Fruit fly (Drosophila melanogaster) whole organism, embryonic: Measurements from ENCODE around the gene CG42674.

Experiments used
- B-H2 ChIP-seq: fragments of 200-800 bp; sonication (Bioruptor generic); optimal IDR thresholded peaks from 2 replicates; lab custom pipeline; 2018; ENCODE audit warnings: missing biosample characterization, mild to moderate bottlenecking, missing genetic modification characterization
- Bdp1 ChIP-seq: fragments of 200-800 bp; sonication (Bioruptor generic); optimal IDR thresholded peaks from 3 replicates; lab custom pipeline; 2016; ENCODE audit warnings: missing biosample characterization, missing genetic modification characterization
- CG10462 ChIP-seq: fragments of 200-800 bp; sonication (Bioruptor generic); optimal IDR thresholded peaks from 2 replicates; lab custom pipeline; 2016; ENCODE audit warnings: missing biosample characterization, missing genetic modification characterization
- CG12391 ChIP-seq: fragments of 200-800 bp; sonication (Bioruptor generic); optimal IDR thresholded peaks from 3 replicates; lab custom pipeline; 2018; ENCODE audit warnings: missing biosample characterization, mild to moderate bottlenecking, missing genetic modification characterization, moderate library complexity
- CG14014 ChIP-seq: fragments of 200-800 bp; sonication (Bioruptor generic); IDR thresholded peaks from 2 replicates; pipeline ENCODE4 v1.3.6; 2022; ENCODE audit warnings: missing biosample characterization, missing genetic modification characterization
- CG16815 ChIP-seq: fragments of 200-800 bp; sonication (Bioruptor generic); optimal IDR thresholded peaks from 3 replicates; lab custom pipeline; 2017; ENCODE audit warnings: missing biosample characterization, mild to moderate bottlenecking, missing genetic modification characterization
- CG18476 ChIP-seq: fragments of 200-800 bp; sonication (Bioruptor generic); optimal IDR thresholded peaks from 2 replicates; lab custom pipeline; 2016; ENCODE audit warnings: missing biosample characterization, mild to moderate bottlenecking, missing genetic modification characterization
- CG32532 ChIP-seq: fragments of 200-800 bp; sonication (Bioruptor generic); IDR thresholded peaks from 2 replicates; pipeline ENCODE4 v1.3.6; 2022; ENCODE audit warnings: missing biosample characterization, missing genetic modification characterization
- CG4360 ChIP-seq: fragments of 200-800 bp; sonication (Bioruptor generic); IDR thresholded peaks from 2 replicates; pipeline ENCODE4 v1.3.6; 2022; ENCODE audit warnings: missing biosample characterization, missing genetic modification characterization
- CG7556 ChIP-seq: fragments of 200-800 bp; sonication (Bioruptor generic); optimal IDR thresholded peaks from 2 replicates; lab custom pipeline; 2017; ENCODE audit warnings: missing biosample characterization, mild to moderate bottlenecking, missing genetic modification characterization
- CG7987 ChIP-seq: fragments of 200-800 bp; sonication (Bioruptor generic); optimal IDR thresholded peaks from 2 replicates; lab custom pipeline; 2018; ENCODE audit warnings: missing biosample characterization, mild to moderate bottlenecking, missing genetic modification characterization, moderate library complexity
- CG8359 ChIP-seq: fragments of 200-800 bp; sonication (Bioruptor generic); optimal IDR thresholded peaks from 2 replicates; lab custom pipeline; 2017; ENCODE audit warnings: missing biosample characterization, mild to moderate bottlenecking, missing genetic modification characterization, borderline replicate concordance
- CG8944 ChIP-seq: fragments of 200-800 bp; sonication (Bioruptor generic); optimal IDR thresholded peaks from 3 replicates; lab custom pipeline; 2016; ENCODE audit warnings: missing biosample characterization, missing genetic modification characterization
- CkIIα-i1 ChIP-seq: fragments of 200-800 bp; sonication (Bioruptor generic); IDR thresholded peaks from 2 replicates; pipeline ENCODE4 v1.3.6; 2022; ENCODE audit warnings: missing biosample characterization, missing genetic modification characterization
- CoRest ChIP-seq: fragments of 200-800 bp; sonication (Bioruptor generic); optimal IDR thresholded peaks from 3 replicates; lab custom pipeline; 2018; ENCODE audit warnings: missing biosample characterization, mild to moderate bottlenecking, missing genetic modification characterization, moderate library complexity
- D ChIP-seq, 2 experiments: fragments of 200-800 bp in 1 of 2; fragments of >200 bp in 1 of 2; sonication (Bioruptor generic) in 1 of 2; optimal IDR thresholded peaks; 2 replicates in 1 of 2; 3 replicates in 1 of 2; lab custom pipeline; 2017; ENCODE audit warnings: mild to moderate bottlenecking in 1 of 2, missing biosample characterization in 1 of 2, missing genetic modification characterization in 1 of 2, missing genetic modification reagents in 1 of 2
- Dip2 ChIP-seq: fragments of 200-800 bp; sonication (Bioruptor generic); IDR thresholded peaks from 2 replicates; pipeline ENCODE4 v1.3.6; 2022; ENCODE audit warnings: missing biosample characterization, missing genetic modification characterization
- Doc3 ChIP-seq: fragments of 200-800 bp; sonication (Bioruptor generic); IDR thresholded peaks from 3 replicates; pipeline ENCODE4 v1.3.6; 2022; ENCODE audit warnings: missing biosample characterization, missing genetic modification characterization; ENCODE audit not compliant: partially characterized antibody
- Drgx ChIP-seq: fragments of 200-800 bp; sonication (Bioruptor generic); IDR thresholded peaks from 2 replicates; pipeline ENCODE4 v1.3.6; 2022; ENCODE audit warnings: missing biosample characterization, missing genetic modification characterization
- HHEX ChIP-seq: fragments of 200-800 bp; sonication (Bioruptor generic); optimal IDR thresholded peaks from 3 replicates; lab custom pipeline; 2017; ENCODE audit warnings: missing biosample characterization, mild to moderate bottlenecking, missing genetic modification characterization, missing genetic modification reagents
- Hr39 ChIP-seq: fragments of >200 bp; optimal IDR thresholded peaks from 2 replicates; lab custom pipeline; 2017
- Hr78 ChIP-seq, 2 experiments: fragments of 200-800 bp in 1 of 2; fragments of >200 bp in 1 of 2; sonication (Bioruptor generic) in 1 of 2; optimal IDR thresholded peaks; 2 replicates each; lab custom pipeline; 2017 to 2019; ENCODE audit warnings: missing biosample characterization in 2 of 2, missing genetic modification characterization in 2 of 2, mild to moderate bottlenecking in 1 of 2, moderate library complexity in 1 of 2
- Hsf ChIP-seq: fragments of 200-800 bp; sonication (Bioruptor generic); optimal IDR thresholded peaks from 3 replicates; lab custom pipeline; 2016; ENCODE audit warnings: missing biosample characterization, missing genetic modification characterization
- Kr ChIP-seq: fragments of 200-800 bp; sonication (Bioruptor generic); optimal IDR thresholded peaks from 2 replicates; lab custom pipeline; 2017; ENCODE audit warnings: missing biosample characterization, mild to moderate bottlenecking, missing genetic modification characterization
- Lpt ChIP-seq: fragments of >200 bp; optimal IDR thresholded peaks from 2 replicates; lab custom pipeline; 2018; ENCODE audit warnings: missing biosample characterization, missing genetic modification characterization
- NC2β ChIP-seq: fragments of 200-800 bp; sonication (Bioruptor generic); optimal IDR thresholded peaks from 2 replicates; lab custom pipeline; 2016; ENCODE audit warnings: missing biosample characterization, missing genetic modification characterization
- NFAT ChIP-seq: fragments of 200-800 bp; sonication (Bioruptor generic); IDR thresholded peaks from 2 replicates; pipeline ENCODE4 v1.3.6; 2022; ENCODE audit warnings: missing biosample characterization, missing genetic modification characterization
- Nf-YA ChIP-seq: fragments of 200-800 bp; sonication (Bioruptor generic); IDR thresholded peaks from 2 replicates; pipeline ENCODE4 v1.3.6; 2022; ENCODE audit warnings: missing biosample characterization, missing genetic modification characterization
- Oli ChIP-seq: fragments of 200-800 bp; sonication (Bioruptor generic); optimal IDR thresholded peaks from 2 replicates; lab custom pipeline; 2018; ENCODE audit warnings: missing biosample characterization, mild to moderate bottlenecking, missing genetic modification characterization, moderate library complexity
- Sox102F ChIP-seq: fragments of 200-800 bp; sonication (Bioruptor generic); optimal IDR thresholded peaks from 2 replicates; lab custom pipeline; 2018; ENCODE audit warnings: missing biosample characterization, mild to moderate bottlenecking, missing genetic modification characterization, moderate library complexity
- ato ChIP-seq: fragments of 200-800 bp; sonication (Bioruptor generic); IDR thresholded peaks from 2 replicates; pipeline ENCODE4 v1.3.6; 2022; ENCODE audit warnings: missing biosample characterization, missing genetic modification characterization; ENCODE audit not compliant: partially characterized antibody
- bigmax ChIP-seq: fragments of 200-800 bp; sonication (Bioruptor generic); optimal IDR thresholded peaks from 2 replicates; lab custom pipeline; 2018; ENCODE audit warnings: missing biosample characterization, mild to moderate bottlenecking, missing genetic modification characterization
- chinmo ChIP-seq: fragments of 200-800 bp; sonication (Bioruptor generic); IDR thresholded peaks from 4 replicates; pipeline ENCODE4 v1.3.6; 2022; ENCODE audit warnings: missing biosample characterization, missing genetic modification characterization; ENCODE audit not compliant: partially characterized antibody
- ci ChIP-seq: fragments of 200-800 bp; sonication (Bioruptor generic); IDR thresholded peaks from 3 replicates; pipeline ENCODE4 v1.3.6; 2022; ENCODE audit warnings: missing biosample characterization, missing genetic modification characterization
- crol ChIP-seq: fragments of 200-800 bp; sonication (Bioruptor generic); IDR thresholded peaks from 2 replicates; pipeline ENCODE4 v1.3.6; 2022; ENCODE audit warnings: missing biosample characterization, missing genetic modification characterization
- da ChIP-seq: fragments of 200-800 bp; sonication (Bioruptor generic); optimal IDR thresholded peaks from 2 replicates; lab custom pipeline; 2016; ENCODE audit warnings: missing biosample characterization, missing genetic modification characterization
- disco-r ChIP-seq: fragments of 200-800 bp; sonication (Bioruptor generic); optimal IDR thresholded peaks from 2 replicates; lab custom pipeline; 2016; ENCODE audit warnings: missing biosample characterization, missing genetic modification characterization
- ems ChIP-seq: fragments of 200-800 bp; sonication (Bioruptor generic); optimal IDR thresholded peaks from 3 replicates; lab custom pipeline; 2016; ENCODE audit warnings: missing biosample characterization, missing genetic modification characterization
- ewg ChIP-seq: fragments of 200-800 bp; sonication (Bioruptor generic); optimal IDR thresholded peaks from 3 replicates; lab custom pipeline; 2017; ENCODE audit warnings: mild to moderate bottlenecking, missing biosample characterization, missing genetic modification reagents, missing genetic modification characterization
- gce ChIP-seq: fragments of 200-800 bp; sonication (Bioruptor generic); IDR thresholded peaks from 3 replicates; pipeline ENCODE4 v1.3.6; 2022; ENCODE audit warnings: missing biosample characterization, missing genetic modification characterization
- jumu ChIP-seq: fragments of 200-800 bp; sonication (Bioruptor generic); optimal IDR thresholded peaks from 3 replicates; lab custom pipeline; 2016; ENCODE audit warnings: missing biosample characterization, missing genetic modification characterization
- lilli ChIP-seq: fragments of 200-800 bp; sonication (Bioruptor generic); optimal IDR thresholded peaks from 3 replicates; lab custom pipeline; 2016; ENCODE audit warnings: missing biosample characterization, missing genetic modification characterization
- nerfin-1 ChIP-seq: fragments of 200-800 bp; sonication (Bioruptor generic); optimal IDR thresholded peaks from 3 replicates; lab custom pipeline; 2019; ENCODE audit warnings: missing biosample characterization, mild to moderate bottlenecking, missing genetic modification characterization, moderate library complexity
- org-1 ChIP-seq: fragments of 200-800 bp; sonication (Bioruptor generic); optimal IDR thresholded peaks from 2 replicates; lab custom pipeline; 2017; ENCODE audit warnings: missing biosample characterization, missing genetic modification characterization
- pum ChIP-seq: fragments of 200-800 bp; sonication (Bioruptor generic); optimal IDR thresholded peaks from 2 replicates; lab custom pipeline; 2016; ENCODE audit warnings: missing biosample characterization, missing genetic modification characterization
- run ChIP-seq: fragments of 200-800 bp; sonication (Bioruptor generic); optimal IDR thresholded peaks from 3 replicates; lab custom pipeline; 2018; ENCODE audit warnings: missing biosample characterization, mild to moderate bottlenecking, missing genetic modification characterization
- vvl ChIP-seq: fragments of 200-800 bp; sonication (Bioruptor generic); IDR thresholded peaks from 2 replicates; pipeline ENCODE4 v1.3.6; 2022; ENCODE audit warnings: missing biosample characterization, missing genetic modification characterization
- yki ChIP-seq: fragments of >200 bp; optimal IDR thresholded peaks from 3 replicates; lab custom pipeline; 2018
- z ChIP-seq: fragments of 200-800 bp; sonication (Bioruptor generic); IDR thresholded peaks from 3 replicates; pipeline ENCODE4 v1.3.6; 2022; ENCODE audit warnings: missing biosample characterization, missing genetic modification characterization

Gene CG42674

dm6 chr3L:20198138-20198559 lies at the start of gene CG42674 (continued):
- TF ChIP-seq Sox102F (GFP tag; lab: Kevin White, UChicago) (no peak), crol (GFP tag; lab: Robert Waterston, UW) (no peak), Bdp1 (GFP tag; lab: Kevin White, UChicago) (no peak), chinmo (GFP tag; lab: Robert Waterston, UW) (peak; percentile 60; the same call in 1 of the 4 replicates), disco-r (GFP tag; lab: Kevin White, UChicago) (no peak), CG7987 (GFP tag; lab: Kevin White, UChicago) (peak; percentile 3), da (GFP tag; lab: Kevin White, UChicago) (no peak), lilli (GFP tag; lab: Kevin White, UChicago) (no peak), ato (GFP tag; lab: Robert Waterston, UW) (no peak), jumu (GFP tag; lab: Kevin White, UChicago) (no peak), NFAT (GFP tag; lab: Robert Waterston, UW) (no peak), Dip2 (GFP tag; lab: Robert Waterston, UW) (no peak)

dm6 chr3L:20247513-20248173 lies 49.5 kb upstream of the CG42674 start, which contains the start of gene rdgC:
TSS of gene rdgC (plus strand) at chr3L:20248080.
- TF ChIP-seq D (optimal IDR thresholded peaks at IDR 0.05; lab: Kevin White, UChicago) (no peak), D (GFP tag; optimal IDR thresholded peaks at IDR 0.05; lab: Kevin White, UChicago) (peak; percentile 92), CG8944 (GFP tag; lab: Kevin White, UChicago) (peak; percentile 92), Kr (GFP tag; lab: Kevin White, UChicago) (no peak), CG14014 (peak; percentile 95), CoRest (tag; lab: Kevin White, UChicago) (peak; percentile 94), Hsf (GFP tag; lab: Kevin White, UChicago) (peak; percentile 96), Lpt (GFP tag; lab: Kevin White, UChicago) (no peak), HHEX (GFP tag; lab: Kevin White, UChicago) (peak; percentile 96), NC2β (GFP tag; lab: Kevin White, UChicago) (peak; percentile 93), CG4360 (GFP tag; lab: Robert Waterston, UW) (peak; percentile 80), B-H2 (peak; percentile 66), pum (peak; percentile 96), CG18476 (peak; percentile 95), Nf-YA (peak; percentile 95), CG10462 (peak; percentile 88), run (tag; lab: Kevin White, UChicago) (peak; percentile 93), yki (no peak), CG16815 (GFP tag; lab: Kevin White, UChicago) (peak; percentile 81), ci (GFP tag; lab: Robert Waterston, UW) (peak; percentile 99), Hr78 (GFP tag; optimal IDR thresholded peaks at IDR 0.05; lab: Kevin White, UChicago) (peak in 1 of 2 experiments; percentile 78), CG7556 (GFP tag; lab: Kevin White, UChicago) (peak; percentile 95), CG8359 (GFP tag; lab: Kevin White, UChicago) (peak; percentile 85), org-1 (GFP tag; lab: Kevin White, UChicago) (peak; percentile 95), CkIIα-i1 (GFP tag; lab: Robert Waterston, UW) (peak; percentile 93), CG12391 (peak; percentile 96), vvl (GFP tag; lab: Robert Waterston, UW) (peak; percentile 98), CG32532 (GFP tag; lab: Robert Waterston, UW) (peak; percentile 97), Drgx (GFP tag; lab: Robert Waterston, UW) (peak; percentile 94), z (GFP tag; lab: Robert Waterston, UW) (peak; percentile 76), gce (GFP tag; lab: Robert Waterston, UW) (peak; percentile 96), nerfin-1 (tag; lab: Kevin White, UChicago) (peak; percentile 91), ewg (peak; percentile 96), bigmax (GFP tag; lab: Kevin White, UChicago) (peak; percentile 71), Doc3 (GFP tag; lab: Robert Waterston, UW) (no peak), ems (GFP tag; lab: Kevin White, UChicago) (peak; percentile 94), Oli (tag; lab: Kevin White, UChicago) (peak; percentile 96), Hr39 (no peak)
